Worm (Caenorhabditis elegans) whole organism, mixed stage, embryonic: Measurements from ENCODE around the gene fbxb-16.

ENCODE experiments used
- M03D4.4 ChIP-seq: sonication (generic microtip); optimal IDR thresholded peaks from 2 replicates; lab custom pipeline; 2017; ENCODE audit warnings: mild to moderate bottlenecking, missing genetic modification characterization, missing compliant biosample characterization
- bed-3 ChIP-seq: fragments of 200-800 bp; sonication (Bioruptor generic); optimal IDR thresholded peaks from 3 replicates; lab custom pipeline; 2018; ENCODE audit warnings: mild to moderate bottlenecking, missing genetic modification characterization, moderate library complexity, missing compliant biosample characterization
- blmp-1 ChIP-seq: fragments of 150-350 bp; optimal IDR thresholded peaks from 2 replicates; lab custom pipeline; 2014; ENCODE audit warnings: missing biosample characterization, missing genetic modification characterization
- ceh-39 ChIP-seq: fragments of 150-350 bp; optimal IDR thresholded peaks from 2 replicates; lab custom pipeline; 2014; ENCODE audit warnings: missing biosample characterization, missing genetic modification characterization
- ceh-43 ChIP-seq: fragments of 200-800 bp; sonication (Bioruptor generic); optimal IDR thresholded peaks from 2 replicates; lab custom pipeline; 2018; ENCODE audit warnings: mild to moderate bottlenecking, missing genetic modification characterization, moderate library complexity, missing compliant biosample characterization
- ceh-83 ChIP-seq: fragments of 200-800 bp; sonication (Bioruptor generic); optimal IDR thresholded peaks from 2 replicates; lab custom pipeline; 2018; ENCODE audit warnings: mild to moderate bottlenecking, missing genetic modification characterization, missing compliant biosample characterization
- ces-1 ChIP-seq: fragments of 150-350 bp; optimal IDR thresholded peaks from 2 replicates; lab custom pipeline; 2014; ENCODE audit warnings: missing biosample characterization, missing genetic modification reagents, missing genetic modification characterization
- cnd-1 ChIP-seq: fragments of 200-800 bp; sonication (Bioruptor generic); optimal IDR thresholded peaks from 2 replicates; lab custom pipeline; 2018; ENCODE audit warnings: mild to moderate bottlenecking, missing genetic modification characterization, missing compliant biosample characterization
- drap-1 ChIP-seq: fragments of 200-800 bp; sonication (Bioruptor generic); optimal IDR thresholded peaks from 3 replicates; lab custom pipeline; 2018; ENCODE audit warnings: mild to moderate bottlenecking, missing genetic modification characterization, missing compliant biosample characterization
- elt-1 ChIP-seq: sonication (generic microtip); optimal IDR thresholded peaks from 2 replicates; lab custom pipeline; 2017; ENCODE audit warnings: missing genetic modification characterization, mild to moderate bottlenecking, missing compliant biosample characterization, antibody characterized with exemption, moderate library complexity, borderline replicate concordance; ENCODE audit not compliant: insufficient read depth
- elt-3 ChIP-seq: fragments of 150-350 bp; optimal IDR thresholded peaks from 2 replicates; lab custom pipeline; 2014; ENCODE audit warnings: missing biosample characterization, missing genetic modification characterization
- flh-1 ChIP-seq: fragments of 200-800 bp; sonication (Bioruptor generic); optimal IDR thresholded peaks from 2 replicates; lab custom pipeline; 2018; ENCODE audit warnings: mild to moderate bottlenecking, missing genetic modification characterization, moderate library complexity, missing compliant biosample characterization
- hlh-1 ChIP-seq: fragments of 150-350 bp; optimal IDR thresholded peaks from 2 replicates; lab custom pipeline; 2014; ENCODE audit warnings: missing biosample characterization, missing genetic modification reagents, missing genetic modification characterization
- lin-13 ChIP-seq: fragments of 150-350 bp; optimal IDR thresholded peaks from 2 replicates; lab custom pipeline; 2014; ENCODE audit warnings: missing biosample characterization, missing genetic modification characterization
- lin-32 ChIP-seq: fragments of 200-800 bp; sonication (Bioruptor generic); optimal IDR thresholded peaks from 2 replicates; lab custom pipeline; 2018; ENCODE audit warnings: mild to moderate bottlenecking, missing genetic modification characterization, missing compliant biosample characterization
- lsy-2 ChIP-seq: fragments of 150-350 bp; optimal IDR thresholded peaks from 2 replicates; lab custom pipeline; 2014; ENCODE audit warnings: missing biosample characterization, missing genetic modification characterization
- mab-5 ChIP-seq: fragments of 150-350 bp; optimal IDR thresholded peaks from 2 replicates; lab custom pipeline; 2014; ENCODE audit warnings: missing biosample characterization, missing genetic modification characterization
- mep-1 ChIP-seq: fragments of 150-350 bp; optimal IDR thresholded peaks from 2 replicates; lab custom pipeline; 2017; ENCODE audit warnings: missing biosample characterization, missing genetic modification reagents, missing genetic modification characterization, inconsistent platforms
- mls-2 ChIP-seq: sonication (generic microtip); optimal IDR thresholded peaks from 2 replicates; lab custom pipeline; 2016; ENCODE audit warnings: mild to moderate bottlenecking, missing genetic modification characterization, moderate library complexity, missing compliant biosample characterization
- nhr-12 ChIP-seq: fragments of 150-350 bp; optimal IDR thresholded peaks from 2 replicates; lab custom pipeline; 2014; ENCODE audit warnings: missing biosample characterization, missing genetic modification characterization
- nhr-237 ChIP-seq: fragments of 150-350 bp; optimal IDR thresholded peaks from 2 replicates; lab custom pipeline; 2014; ENCODE audit warnings: missing biosample characterization, missing genetic modification characterization
- nhr-28 ChIP-seq: fragments of 150-350 bp; optimal IDR thresholded peaks from 2 replicates; lab custom pipeline; 2014; ENCODE audit warnings: missing biosample characterization, missing genetic modification characterization
- nhr-76 ChIP-seq: sonication (generic microtip); optimal IDR thresholded peaks from 2 replicates; lab custom pipeline; 2017; ENCODE audit warnings: missing biosample characterization, missing genetic modification characterization
- pha-4 ChIP-seq: fragments of 150-350 bp; optimal IDR thresholded peaks from 2 replicates; lab custom pipeline; 2018; ENCODE audit warnings: missing biosample characterization, missing genetic modification reagents, missing genetic modification characterization
- sem-2 ChIP-seq: fragments of 200-800 bp; sonication (Bioruptor generic); optimal IDR thresholded peaks from 2 replicates; lab custom pipeline; 2018; ENCODE audit warnings: mild to moderate bottlenecking, missing genetic modification characterization, missing compliant biosample characterization
- snpc-4 ChIP-seq: fragments of 150-350 bp; optimal IDR thresholded peaks from 2 replicates; lab custom pipeline; 2014; ENCODE audit warnings: missing biosample characterization, missing genetic modification characterization
- sptf-1 ChIP-seq: sonication (generic microtip); optimal IDR thresholded peaks from 2 replicates; lab custom pipeline; 2017; ENCODE audit warnings: mild to moderate bottlenecking, missing genetic modification characterization, moderate library complexity, missing compliant biosample characterization
- tbx-8 ChIP-seq: fragments of 200-800 bp; sonication (Bioruptor generic); optimal IDR thresholded peaks from 2 replicates; lab custom pipeline; 2018; ENCODE audit warnings: mild to moderate bottlenecking, missing genetic modification characterization, moderate library complexity, missing compliant biosample characterization
- unc-120 ChIP-seq: sonication (generic microtip); optimal IDR thresholded peaks from 2 replicates; lab custom pipeline; 2017; ENCODE audit warnings: missing genetic modification characterization, missing compliant biosample characterization; ENCODE audit not compliant: poor library complexity, severe bottlenecking
- unc-39 ChIP-seq: fragments of 150-350 bp; optimal IDR thresholded peaks from 2 replicates; lab custom pipeline; 2014; ENCODE audit warnings: missing biosample characterization, missing genetic modification characterization
- zip-8 ChIP-seq: fragments of 150-350 bp; optimal IDR thresholded peaks from 2 replicates; lab custom pipeline; 2014; ENCODE audit warnings: missing biosample characterization, missing genetic modification characterization
- ztf-11 ChIP-seq: fragments of 150-350 bp; optimal IDR thresholded peaks from 2 replicates; lab custom pipeline; 2014; ENCODE audit warnings: missing biosample characterization, missing genetic modification characterization

fbxb-16 gene

ce11 chrII:1670985-1671384 is 19.3 kb upstream of the fbxb-16 start:
- TF ChIP-seq lin-32 (no peak), ceh-43 (no peak), nhr-12 (tag; lab: Kevin White, UChicago) (no peak), mab-5 (tag; lab: Kevin White, UChicago) (no peak), elt-1 (tag; lab: Kevin White, UChicago) (no peak), blmp-1 (tag; lab: Kevin White, UChicago) (no peak), ceh-39 (tag; lab: Kevin White, UChicago) (no peak), flh-1 (GFP tag; lab: Kevin White, UChicago) (no peak)

DNA sequence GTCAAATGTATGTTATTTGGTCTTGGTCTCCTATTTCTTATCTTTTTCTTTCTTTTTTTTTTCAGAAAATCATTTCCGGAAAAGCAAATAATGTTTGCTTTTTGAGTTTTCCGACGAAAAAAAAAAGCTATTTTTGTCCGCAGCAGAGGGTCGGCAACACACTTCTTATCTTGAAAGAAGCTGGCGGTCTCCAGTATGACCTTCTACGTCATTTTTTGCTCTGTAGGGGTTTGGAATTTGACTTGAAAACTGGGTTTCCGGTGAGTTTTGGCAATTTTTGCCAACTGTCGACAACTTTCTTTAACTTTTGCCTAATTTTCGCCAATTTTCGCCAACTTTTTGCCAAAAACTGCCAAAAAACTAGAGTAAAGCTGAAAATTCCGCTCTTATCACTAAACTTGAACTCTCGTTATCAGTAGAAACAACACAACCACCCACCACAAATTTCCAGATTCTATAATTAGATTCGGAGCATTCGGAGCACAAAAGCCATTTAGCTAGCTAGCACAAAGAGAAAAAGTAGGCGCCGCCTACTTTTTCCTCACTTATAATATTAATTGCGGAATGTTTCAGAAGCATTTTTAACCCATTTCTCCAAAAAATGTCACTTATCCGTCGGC is 18.7 kb upstream of the fbxb-16 start, which contains the start of gene nhx-6:
Gene nhx-6 (plus strand): TSS at position 570 of the 620 bp plus-strand sequence.
- no peak for TF ChIP-seq nhr-12 (tag; lab: Kevin White, UChicago)
- TF ChIP-seq ces-1 (GFP tag; lab: Kevin White, UChicago): no peak
- TF ChIP-seq flh-1 (GFP tag; lab: Kevin White, UChicago): no peak
- TF ChIP-seq ceh-83: no peak
- no peak for TF ChIP-seq snpc-4 (tag; lab: Kevin White, UChicago)
- TF ChIP-seq unc-39: no peak
- no peak for TF ChIP-seq sem-2 (GFP tag; lab: Kevin White, UChicago)
- no peak for TF ChIP-seq ceh-39 (tag; lab: Kevin White, UChicago)
- TF ChIP-seq mep-1 (tag; lab: Kevin White, UChicago): no peak
- no peak for TF ChIP-seq M03D4.4 (tag; lab: Kevin White, UChicago)
- no peak for TF ChIP-seq nhr-76 (tag; lab: Kevin White, UChicago)
- TF ChIP-seq mab-5 (tag; lab: Kevin White, UChicago): no peak
- TF ChIP-seq zip-8 (tag; lab: Kevin White, UChicago): no peak

DNA sequence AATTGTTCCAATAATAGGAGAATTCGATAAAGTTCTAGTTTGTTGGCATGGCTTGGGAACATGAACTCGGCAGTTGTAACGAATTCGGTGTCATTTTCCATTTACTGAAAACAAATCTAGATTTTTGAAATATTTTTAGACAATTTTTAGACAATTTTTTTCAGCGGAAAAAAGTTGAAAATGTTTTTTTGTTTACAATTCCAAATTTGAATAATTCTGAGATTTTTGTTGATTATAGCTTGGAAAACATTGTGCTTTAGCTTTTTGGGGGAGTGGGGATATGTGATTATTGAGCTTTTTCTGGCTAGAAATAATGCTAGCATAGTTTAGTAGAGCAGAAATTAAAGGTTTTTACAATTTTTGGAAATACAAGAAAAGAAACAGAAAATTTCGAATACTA is 17.2 kb upstream of the fbxb-16 start, which contains the start of gene srw-97:
Gene srw-97 (minus strand): TSS at position 101 of the 400 bp plus-strand sequence.
- TF ChIP-seq lin-13: no peak
- no peak for TF ChIP-seq bed-3 (GFP tag; lab: Kevin White, UChicago)
- TF ChIP-seq snpc-4 (tag; lab: Kevin White, UChicago): no peak

DNA sequence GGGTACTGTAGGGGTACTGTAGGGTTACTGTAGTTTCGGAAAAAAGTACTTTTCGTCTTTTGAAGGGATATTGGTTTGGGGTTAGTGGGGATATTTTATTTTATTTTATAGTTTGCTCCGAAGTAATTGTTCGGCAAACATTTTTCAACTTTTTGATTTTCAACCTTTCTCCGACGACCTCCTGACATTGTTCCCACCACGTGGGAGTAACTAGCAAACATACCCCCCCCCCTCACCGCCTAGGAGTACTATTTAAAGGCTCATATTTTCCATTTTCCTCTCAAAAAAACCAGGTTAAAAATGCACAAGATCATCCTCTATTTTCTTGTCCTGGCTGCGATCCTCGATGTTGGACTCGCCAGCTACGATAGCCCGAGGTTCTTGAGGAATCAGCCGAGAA is 14.3 kb upstream of the fbxb-16 start, which contains the start of gene srlf-29:
Gene srlf-29 (plus strand): TSS at position 301 of the 400 bp plus-strand sequence.
- TF ChIP-seq tbx-8 (GFP tag; lab: Kevin White, UChicago) (no peak), elt-1 (tag; lab: Kevin White, UChicago) (no peak), nhr-237 (tag; lab: Kevin White, UChicago) (no peak), ces-1 (GFP tag; lab: Kevin White, UChicago) (no peak), sptf-1 (no peak), flh-1 (GFP tag; lab: Kevin White, UChicago) (no peak), mep-1 (tag; lab: Kevin White, UChicago) (no peak), lin-32 (no peak), pha-4 (no peak), ztf-11 (no peak), elt-3 (no peak)
- TF ChIP-seq, all 35 proteins: peak for 0

ce11 chrII:1663516-1663915 is 11.8 kb upstream of the fbxb-16 start, which contains the start of gene duxl-1:
Gene duxl-1, plus strand, starts transcription at chrII:1663699.
- peak; percentile 31 for TF ChIP-seq pha-4
- TF ChIP-seq lin-13: no peak
- TF ChIP-seq bed-3 (GFP tag; lab: Kevin White, UChicago): no peak
- no peak for TF ChIP-seq mls-2 (tag; lab: Kevin White, UChicago)
- TF ChIP-seq ztf-11: peak; percentile 45
- TF ChIP-seq zip-8 (tag; lab: Kevin White, UChicago): peak; percentile 8
- peak; percentile 93 for TF ChIP-seq ceh-39 (tag; lab: Kevin White, UChicago)
- TF ChIP-seq mep-1 (tag; lab: Kevin White, UChicago): peak; percentile 10
- peak; percentile 21 for TF ChIP-seq cnd-1

ce11 chrII:1662881-1663280 is 11.2 kb upstream of the fbxb-16 start, which contains the start of gene ZC204.14:
Gene ZC204.14, minus strand, starts transcription at chrII:1662949.
- TF ChIP-seq nhr-28 (no peak), ceh-39 (tag; lab: Kevin White, UChicago) (no peak), mab-5 (tag; lab: Kevin White, UChicago) (no peak), ztf-11 (no peak), drap-1 (GFP tag; lab: Kevin White, UChicago) (no peak), cnd-1 (no peak), lsy-2 (tag; lab: Kevin White, UChicago) (no peak), ces-1 (GFP tag; lab: Kevin White, UChicago) (no peak), nhr-237 (tag; lab: Kevin White, UChicago) (no peak), sem-2 (GFP tag; lab: Kevin White, UChicago) (no peak), unc-120 (tag; lab: Kevin White, UChicago) (no peak), sptf-1 (no peak), bed-3 (GFP tag; lab: Kevin White, UChicago) (no peak), hlh-1 (tag; lab: Kevin White, UChicago) (no peak), nhr-12 (tag; lab: Kevin White, UChicago) (no peak), ceh-43 (no peak)
- TF ChIP-seq, all 35 proteins: peak for 0
